Fruit fly (Drosophila melanogaster) whole organism, wandering third instar larva: ENCODE data around the gene CG31097.

Source experiments
- Abd-B ChIP-seq: fragments of >200 bp; optimal IDR thresholded peaks from 2 replicates; lab custom pipeline; 2017; ENCODE audit warnings: missing biosample characterization, missing genetic modification characterization
- CrebA ChIP-seq: fragments of 200-800 bp; sonication (Bioruptor generic); optimal IDR thresholded peaks from 2 replicates; lab custom pipeline; 2016; ENCODE audit warnings: missing biosample characterization, mild to moderate bottlenecking, missing genetic modification characterization, borderline replicate concordance
- HLH106 ChIP-seq: fragments of 200-800 bp; optimal IDR thresholded peaks from 3 replicates; lab custom pipeline; 2019; ENCODE audit warnings: missing biosample characterization, mild to moderate bottlenecking, missing genetic modification characterization, moderate library complexity
- Jra ChIP-seq: sonication (Bioruptor generic); optimal IDR thresholded peaks from 2 replicates; lab custom pipeline; 2016; ENCODE audit warnings: missing biosample characterization, missing genetic modification characterization
- Mio ChIP-seq: sonication (Bioruptor generic); optimal IDR thresholded peaks from 2 replicates; lab custom pipeline; 2016; ENCODE audit warnings: missing biosample characterization, missing genetic modification characterization
- br ChIP-seq: fragments of 200-800 bp; sonication (Bioruptor generic); optimal IDR thresholded peaks from 2 replicates; lab custom pipeline; 2016; ENCODE audit warnings: missing biosample characterization, missing genetic modification characterization
- fru ChIP-seq: fragments of 200-800 bp; sonication (Bioruptor generic); optimal IDR thresholded peaks from 3 replicates; lab custom pipeline; 2016; ENCODE audit warnings: missing biosample characterization, mild to moderate bottlenecking, missing genetic modification characterization
- psq ChIP-seq: fragments of 200-800 bp; sonication (Bioruptor generic); optimal IDR thresholded peaks from 3 replicates; lab custom pipeline; 2017; ENCODE audit warnings: missing biosample characterization, mild to moderate bottlenecking, missing genetic modification characterization, moderate library complexity

- TF ChIP-seq CrebA (GFP tag; lab: Kevin White, UChicago) (no peak), fru (no peak), psq (GFP tag; lab: Kevin White, UChicago) (no peak), HLH106 (tag; lab: Kevin White, UChicago) (no peak), Jra (GFP tag; lab: Kevin White, UChicago) (no peak), br (GFP tag; lab: Kevin White, UChicago) (no peak), Abd-B (GFP tag; lab: Kevin White, UChicago) (no peak), Mio (GFP tag; lab: Kevin White, UChicago) (no peak)
These were observed 13.3 kb upstream of the CG31097 start, which contains the start of gene CG31099 for dm6 chr3R:25310843-25311242.
